Worm (Caenorhabditis elegans) whole organism, L3 larva: ENCODE results near the gene vps-11.

Source experiments
- R02D3.7 ChIP-seq: fragments of 150-350 bp; optimal IDR thresholded peaks from 2 replicates; lab custom pipeline; 2014; ENCODE audit warnings: missing biosample characterization, missing genetic modification characterization
- aly-2 ChIP-seq: fragments of 150-350 bp; optimal IDR thresholded peaks from 2 replicates; lab custom pipeline; 2014; ENCODE audit warnings: missing biosample characterization, missing genetic modification characterization
- ceh-28 ChIP-seq: fragments of 150-350 bp; optimal IDR thresholded peaks from 2 replicates; lab custom pipeline; 2014; ENCODE audit warnings: missing biosample characterization, missing genetic modification reagents, missing genetic modification characterization
- daf-12 ChIP-seq: fragments of 150-350 bp; optimal IDR thresholded peaks from 2 replicates; lab custom pipeline; 2014; ENCODE audit warnings: missing biosample characterization, missing genetic modification reagents, missing genetic modification characterization
- elt-1 ChIP-seq: fragments of 150-350 bp; optimal IDR thresholded peaks from 2 replicates; lab custom pipeline; 2014; ENCODE audit warnings: missing biosample characterization, missing genetic modification characterization
- nhr-11 ChIP-seq: fragments of 150-350 bp; optimal IDR thresholded peaks from 2 replicates; lab custom pipeline; 2014; ENCODE audit warnings: missing biosample characterization, missing genetic modification characterization
- nhr-237 ChIP-seq: fragments of 150-350 bp; optimal IDR thresholded peaks from 2 replicates; lab custom pipeline; 2014; ENCODE audit warnings: missing biosample characterization, missing genetic modification characterization
- nhr-25 ChIP-seq: sonication (generic microtip); optimal IDR thresholded peaks from 2 replicates; lab custom pipeline; 2017; ENCODE audit warnings: missing biosample characterization, missing genetic modification characterization
- skn-1 ChIP-seq: fragments of 150-350 bp; optimal IDR thresholded peaks from 2 replicates; lab custom pipeline; 2014; ENCODE audit warnings: missing biosample characterization, missing genetic modification characterization
- tbx-2 ChIP-seq: sonication (generic microtip); optimal IDR thresholded peaks from 2 replicates; lab custom pipeline; 2016; ENCODE audit warnings: mild to moderate bottlenecking, missing genetic modification characterization, missing compliant biosample characterization
- unc-39 ChIP-seq: sonication (generic microtip); optimal IDR thresholded peaks from 4 replicates; lab custom pipeline; 2017; ENCODE audit warnings: missing biosample characterization, missing genetic modification characterization

- no peak for TF ChIP-seq nhr-25 (tag; lab: Kevin White, UChicago)
- TF ChIP-seq aly-2 (tag; lab: Kevin White, UChicago): no peak
- TF ChIP-seq unc-39 (tag; lab: Kevin White, UChicago): no peak
- TF ChIP-seq ceh-28 (tag; lab: Kevin White, UChicago): no peak
- no peak for TF ChIP-seq daf-12 (tag; lab: Kevin White, UChicago)
- TF ChIP-seq tbx-2 (tag; lab: Kevin White, UChicago): no peak
- no peak for TF ChIP-seq R02D3.7
- TF ChIP-seq skn-1: no peak
- TF ChIP-seq nhr-11 (tag; lab: Kevin White, UChicago): no peak
- no peak for TF ChIP-seq nhr-237
- TF ChIP-seq elt-1 (tag; lab: Kevin White, UChicago): no peak
Measured at ce11 chrII:10758951-10759350, 34.3 kb downstream of the vps-11 start.
